Worm (Caenorhabditis elegans): Measurements from ENCODE around the gene Y15E3A.4.

DNA sequence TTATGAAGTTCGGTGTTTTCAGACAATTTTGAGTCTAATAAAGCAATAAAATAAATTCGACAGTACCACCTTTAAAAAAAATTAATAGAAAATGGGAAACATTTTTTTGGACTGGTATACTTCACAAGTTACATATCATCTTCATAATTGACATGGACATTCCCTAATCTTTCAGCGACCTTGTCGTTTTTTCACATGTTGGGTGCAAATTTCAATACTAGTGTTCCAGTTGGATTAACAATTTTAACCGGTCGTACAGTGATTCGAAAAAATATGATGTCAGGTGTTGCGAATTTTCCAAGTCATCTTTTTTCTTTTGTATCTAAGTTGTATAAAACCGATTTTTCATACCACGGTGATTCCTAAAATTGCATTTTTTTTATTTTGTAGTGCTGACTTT is 2.4 kb upstream of the Y15E3A.4 start:
- TF ChIP-seq flt-1 (GFP tag; IDR thresholded peaks at IDR 0.05) (no peak), ref-1 (GFP tag; conservative IDR thresholded peaks at IDR 0.05) (no peak)

Data from whole organism, midembryonic.